Worm (Caenorhabditis elegans): Measurements from ENCODE around the gene cccp-1.

The cccp-1 gene

ce11 chrIII:12499245-12499644 is 26.6 kb downstream of the cccp-1 start, which contains the start of gene sql-1:
TSS of gene sql-1 (plus strand) at chrIII:12499557.
- no peak for TF ChIP-seq nhr-237 (tag; optimal IDR thresholded peaks at IDR 0.05)
- no peak for TF ChIP-seq lir-3 (tag; optimal IDR thresholded peaks at IDR 0.05; ENCODE audit: poor library complexity)
- no peak for TF ChIP-seq nhr-85 (tag)
- no peak for TF ChIP-seq ceh-90 (tag; optimal IDR thresholded peaks at IDR 0.05)
- no peak for TF ChIP-seq ceh-63 (GFP tag; optimal IDR thresholded peaks at IDR 0.05)
- TF ChIP-seq blmp-1 (tag; optimal IDR thresholded peaks at IDR 0.05), result peak; percentile 56
- TF ChIP-seq ama-1 (optimal IDR thresholded peaks at IDR 0.05), result no peak
- TF ChIP-seq lin-14 (GFP tag; optimal IDR thresholded peaks at IDR 0.05), result no peak
- TF ChIP-seq unc-86 (tag; optimal IDR thresholded peaks at IDR 0.05), result no peak
- no peak for TF ChIP-seq grh-1 (GFP tag; IDR thresholded peaks at IDR 0.05)
- TF ChIP-seq fkh-10 (GFP tag; optimal IDR thresholded peaks at IDR 0.05), result no peak
- peak in 1 of 3 experiments; percentile 58 for TF ChIP-seq dpl-1 (GFP tag; optimal IDR thresholded peaks at IDR 0.05)
- no peak for TF ChIP-seq snu-23 (GFP tag; optimal IDR thresholded peaks at IDR 0.05)
- no peak for TF ChIP-seq C04F5.9 (tag; optimal IDR thresholded peaks at IDR 0.05)
- TF ChIP-seq nhr-47 (tag; optimal IDR thresholded peaks at IDR 0.05), result no peak
- no peak for TF ChIP-seq aha-1 (tag; optimal IDR thresholded peaks at IDR 0.05)
- TF ChIP-seq ces-1 (GFP tag; optimal IDR thresholded peaks at IDR 0.05), result no peak
- no peak for TF ChIP-seq hlh-4 (tag; optimal IDR thresholded peaks at IDR 0.05)
- TF ChIP-seq C34B4.2 (tag; optimal IDR thresholded peaks at IDR 0.05), result no peak
- TF ChIP-seq unc-30 (tag; optimal IDR thresholded peaks at IDR 0.05), result no peak
- TF ChIP-seq swsn-7 (tag; optimal IDR thresholded peaks at IDR 0.05), result no peak
- no peak for TF ChIP-seq zag-1 (tag; optimal IDR thresholded peaks at IDR 0.05)
- peak; percentile 7 for TF ChIP-seq unc-130 (tag; optimal IDR thresholded peaks at IDR 0.05)
- no peak for TF ChIP-seq unc-98 (GFP tag; IDR thresholded peaks at IDR 0.05)
- no peak for TF ChIP-seq fkh-4 (tag; optimal IDR thresholded peaks at IDR 0.05; ENCODE audit: borderline replicate concordance)
- no peak for TF ChIP-seq isw-1 (GFP tag; IDR thresholded peaks at IDR 0.05)
- peak; percentile 5 for TF ChIP-seq dsc-1 (tag; optimal IDR thresholded peaks at IDR 0.05)
- TF ChIP-seq rnt-1 (tag; optimal IDR thresholded peaks at IDR 0.05), result no peak
- TF ChIP-seq sup-37 (GFP tag; optimal IDR thresholded peaks at IDR 0.05), result no peak
- peak; percentile 25 to 35 for TF ChIP-seq lin-35 (GFP tag; optimal IDR thresholded peaks at IDR 0.05)
- TF ChIP-seq lin-39 (tag; optimal IDR thresholded peaks at IDR 0.05), result no peak
- TF ChIP-seq xbp-1 (tag; optimal IDR thresholded peaks at IDR 0.05), result no peak
- no peak for TF ChIP-seq tbx-2 (tag; optimal IDR thresholded peaks at IDR 0.05)
- no peak for TF ChIP-seq nhr-28 (tag; optimal IDR thresholded peaks at IDR 0.05)
- TF ChIP-seq alr-1 (tag; optimal IDR thresholded peaks at IDR 0.05; ENCODE audit: borderline replicate concordance), result no peak
- no peak for TF ChIP-seq nhr-19 (GFP tag; conservative IDR thresholded peaks at IDR 0.05)
- TF ChIP-seq ceh-8 (GFP tag; optimal IDR thresholded peaks at IDR 0.05), result no peak
- no peak for TF ChIP-seq nhr-71 (tag; optimal IDR thresholded peaks at IDR 0.05)
- no peak for TF ChIP-seq pag-3 (tag; optimal IDR thresholded peaks at IDR 0.05; ENCODE audit: borderline replicate concordance, insufficient read depth)
- peak; percentile 19 to 47 for TF ChIP-seq lsy-2 (tag; optimal IDR thresholded peaks at IDR 0.05)
- peak; percentile 79 for TF ChIP-seq F16B12.6 (tag; optimal IDR thresholded peaks at IDR 0.05)
- no peak for TF ChIP-seq pqm-1 (tag; optimal IDR thresholded peaks at IDR 0.05)
- no peak for TF ChIP-seq mab-9 (GFP tag; IDR thresholded peaks at IDR 0.05)
- TF ChIP-seq irx-1 (tag; optimal IDR thresholded peaks at IDR 0.05), result no peak
- no peak for TF ChIP-seq efl-3 (GFP tag; optimal IDR thresholded peaks at IDR 0.05)
- no peak for TF ChIP-seq lin-15B (tag; optimal IDR thresholded peaks at IDR 0.05)
- TF ChIP-seq mep-1 (tag; optimal IDR thresholded peaks at IDR 0.05), result peak; percentile 59
- TF ChIP-seq jun-1 (tag; optimal IDR thresholded peaks at IDR 0.05), result no peak
- TF ChIP-seq elt-3 (tag; optimal IDR thresholded peaks at IDR 0.05), result no peak
- TF ChIP-seq lin-13 (GFP tag; optimal IDR thresholded peaks at IDR 0.05), result no peak
- no peak for TF ChIP-seq ztf-11 (tag; optimal IDR thresholded peaks at IDR 0.05)
- TF ChIP-seq nhr-12 (tag; optimal IDR thresholded peaks at IDR 0.05), result no peak
- peak; percentile 33 to 44 for TF ChIP-seq efl-1 (optimal IDR thresholded peaks at IDR 0.05)
- peak; percentile 46 to 79 for TF ChIP-seq efl-1 (GFP tag; optimal IDR thresholded peaks at IDR 0.05 in 1 of 2)
